Worm (Caenorhabditis elegans) whole organism, young adult: ENCODE measurements around the gene clec-84.
A peak's percentile ranks its signal among the peaks of the same experiment; 100 is the strongest.

Experiments used
- C06A6.2 ChIP-seq: fragments of 200-800 bp; sonication (Bioruptor generic); conservative IDR thresholded peaks from 2 replicates; pipeline ENCODE4 v1.3.6; 2022; ENCODE audit warnings: missing genetic modification characterization, missing compliant biosample characterization
- atf-7 ChIP-seq: sonication (generic microtip); optimal IDR thresholded peaks from 2 replicates; lab custom pipeline; 2017; ENCODE audit warnings: mild to moderate bottlenecking, missing genetic modification characterization, missing compliant biosample characterization
- ceh-58 ChIP-seq: fragments of 200-800 bp; sonication (Bioruptor generic); IDR thresholded peaks from 2 replicates; pipeline ENCODE4 v1.3.6; 2022; ENCODE audit warnings: missing genetic modification characterization, missing compliant biosample characterization
- dpl-1 ChIP-seq: fragments of 150-350 bp; optimal IDR thresholded peaks from 2 replicates; lab custom pipeline; 2014; ENCODE audit warnings: missing biosample characterization, missing genetic modification reagents, missing genetic modification characterization
- egl-18 ChIP-seq: fragments of 200-800 bp; sonication (Bioruptor generic); IDR thresholded peaks from 2 replicates; pipeline ENCODE4 v1.3.6; 2022; ENCODE audit warnings: missing genetic modification reagents, missing genetic modification characterization, missing compliant biosample characterization
- lir-1 ChIP-seq: fragments of 200-800 bp; sonication (Bioruptor generic); conservative IDR thresholded peaks from 2 replicates; pipeline ENCODE4 v1.3.6; 2022; ENCODE audit warnings: missing genetic modification reagents, missing genetic modification characterization, missing compliant biosample characterization
- snpc-3.4 ChIP-seq: sonication (generic microtip); optimal IDR thresholded peaks from 2 replicates; lab custom pipeline; 2017; ENCODE audit warnings: missing genetic modification characterization, mild to moderate bottlenecking, missing compliant biosample characterization, antibody characterized with exemption, moderate library complexity, missing genotype, missing genetic modification reagents
- snpc-4 ChIP-seq, 5 experiments: fragments of 150-350 bp in 1 of 5; sonication (generic microtip) in 4 of 5; optimal IDR thresholded peaks; 2 replicates each; lab custom pipeline; 2014 to 2018; ENCODE audit warnings: missing genetic modification characterization in 5 of 5, missing biosample characterization in 3 of 5, antibody characterized with exemption in 2 of 5, mild to moderate bottlenecking in 2 of 5, missing compliant biosample characterization in 2 of 5, missing genotype in 2 of 5, moderate library complexity in 2 of 5, missing genetic modification reagents in 1 of 5
- unc-130 ChIP-seq: sonication (generic microtip); optimal IDR thresholded peaks from 2 replicates; lab custom pipeline; 2016; ENCODE audit warnings: missing genetic modification reagents, missing genetic modification characterization, missing compliant biosample characterization

DNA sequence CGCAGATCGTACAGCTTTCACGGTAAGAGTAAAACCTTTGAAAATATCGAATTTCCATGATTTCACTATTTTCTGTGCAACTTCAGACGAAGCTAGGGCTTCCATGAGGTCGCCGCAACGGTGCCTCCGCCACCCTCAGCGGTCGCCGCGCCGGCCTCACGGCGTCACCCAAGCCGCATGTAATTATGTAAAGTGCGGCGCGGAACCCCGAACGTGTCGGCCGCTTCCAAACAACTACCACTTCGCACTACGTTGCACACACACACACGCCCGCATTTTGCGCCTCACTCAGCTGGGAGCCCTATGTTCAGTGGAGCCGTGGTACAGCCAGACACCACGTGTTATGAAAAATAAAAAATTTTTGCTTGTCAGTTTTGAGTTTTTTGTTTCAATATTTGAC is 25.2 kb upstream of the clec-84 start:
- no peak for TF ChIP-seq lir-1 (GFP tag; lab: Robert Waterston, UW)
- no peak for TF ChIP-seq dpl-1 (GFP tag; lab: Kevin White, UChicago)
- TF ChIP-seq egl-18 (GFP tag; lab: Robert Waterston, UW) = no peak
- no peak for TF ChIP-seq snpc-4 (GFP tag; optimal IDR thresholded peaks at IDR 0.05; lab: Kevin White, UChicago)
- peak in 2 of 4 experiments; percentile 65 to 88 for TF ChIP-seq snpc-4 (tag; optimal IDR thresholded peaks at IDR 0.05; lab: Kevin White, UChicago)
- TF ChIP-seq C06A6.2 (GFP tag; lab: Robert Waterston, UW) = no peak
- TF ChIP-seq atf-7 (tag; lab: Kevin White, UChicago) = no peak
- no peak for TF ChIP-seq unc-130
- no peak for TF ChIP-seq ceh-58 (GFP tag; lab: Robert Waterston, UW)
- TF ChIP-seq snpc-3.4 = no peak
